Worm (Caenorhabditis elegans): ENCODE measurements around the gene srh-97.

srh-97 gene

DNA sequence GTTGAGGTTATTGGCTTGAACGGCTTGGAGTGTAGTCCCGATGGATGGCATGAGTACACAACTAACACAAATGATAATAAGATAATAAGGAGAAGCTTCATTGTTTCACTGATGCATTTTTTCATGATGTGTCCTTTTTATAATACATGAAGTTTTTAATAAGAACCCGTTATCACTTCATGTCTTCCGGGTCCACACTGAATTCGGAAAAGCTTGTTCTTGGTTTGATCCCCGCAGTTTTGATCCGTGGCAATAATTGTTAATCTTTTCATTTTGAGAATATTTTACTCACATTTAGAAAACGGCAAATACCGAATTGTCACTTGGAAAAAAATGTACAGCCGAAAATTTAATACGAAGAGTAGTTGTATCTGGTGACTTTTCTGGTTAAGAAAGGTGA is 28.3 kb upstream of the srh-97 start, which contains the start of gene Y102A5C.27:
Gene Y102A5C.27 (minus strand): TSS at position 101 of the 400 bp plus-strand sequence.
- TF ChIP-seq bed-1 (GFP tag; IDR thresholded peaks at IDR 0.05) (no peak), T26A5.8 (tag; optimal IDR thresholded peaks at IDR 0.05) (no peak), Y79H2A.3 (GFP tag; conservative IDR thresholded peaks at IDR 0.05) (no peak), F49E8.2 (tag; optimal IDR thresholded peaks at IDR 0.05; ENCODE audit: insufficient read depth) (no peak), F57A8.1 (GFP tag; optimal IDR thresholded peaks at IDR 0.05) (no peak), F22D6.2 (tag; optimal IDR thresholded peaks at IDR 0.05) (no peak), T07F8.4 (tag; optimal IDR thresholded peaks at IDR 0.05) (no peak), atf-7 (tag; optimal IDR thresholded peaks at IDR 0.05) (no peak), gei-17 (GFP tag; optimal IDR thresholded peaks at IDR 0.05) (no peak), nhr-120 (GFP tag; IDR thresholded peaks at IDR 0.05) (no peak)

DNA sequence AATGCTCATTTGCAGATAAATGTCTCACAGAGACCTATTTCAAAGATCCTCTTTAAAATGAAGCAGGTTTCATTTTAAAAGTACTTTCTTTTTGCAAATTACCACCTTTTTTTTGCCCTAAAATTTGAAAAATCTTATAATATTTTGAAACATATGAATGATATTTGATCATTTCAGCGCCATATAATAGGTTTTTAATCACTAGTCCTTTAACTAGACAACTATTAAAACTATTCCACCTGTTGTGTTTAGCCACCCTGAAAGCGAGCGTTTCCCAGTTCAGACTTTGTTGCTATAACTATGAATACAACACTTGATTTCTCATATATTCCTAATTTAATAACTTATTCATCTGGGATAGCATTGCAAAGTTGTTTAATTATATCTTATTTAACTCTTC is 25.2 kb upstream of the srh-97 start, which contains the start of gene srz-95:
Gene srz-95 (plus strand): TSS at position 301 of the 400 bp plus-strand sequence.
- no peak for TF ChIP-seq dpl-1 (GFP tag; optimal IDR thresholded peaks at IDR 0.05)
- TF ChIP-seq C17E4.6 (GFP tag; IDR thresholded peaks at IDR 0.05): no peak
- no peak for TF ChIP-seq F57A8.1 (GFP tag; optimal IDR thresholded peaks at IDR 0.05)
- no peak for TF ChIP-seq efl-1 (GFP tag; optimal IDR thresholded peaks at IDR 0.05)
- TF ChIP-seq rpc-1 (optimal IDR thresholded peaks at IDR 0.05): no peak
- TF ChIP-seq rpc-1 (tag; optimal IDR thresholded peaks at IDR 0.05): no peak
- no peak for TF ChIP-seq attf-5 (GFP tag; optimal IDR thresholded peaks at IDR 0.05)
- no peak for TF ChIP-seq ztf-6 (GFP tag; IDR thresholded peaks at IDR 0.05)
- no peak for TF ChIP-seq nfya-1 (tag; optimal IDR thresholded peaks at IDR 0.05; ENCODE audit: borderline replicate concordance, insufficient read depth)
- TF ChIP-seq F49E8.2 (tag; optimal IDR thresholded peaks at IDR 0.05; ENCODE audit: insufficient read depth): no peak
- no peak for TF ChIP-seq ceh-91 (GFP tag; IDR thresholded peaks at IDR 0.05)
- TF ChIP-seq hmg-1.2 (GFP tag; IDR thresholded peaks at IDR 0.05): no peak
- TF ChIP-seq attf-6 (GFP tag; IDR thresholded peaks at IDR 0.05): no peak
- no peak for TF ChIP-seq ekl-4 (GFP tag; IDR thresholded peaks at IDR 0.05)
- no peak for TF ChIP-seq aptf-3 (GFP tag; IDR thresholded peaks at IDR 0.05)
- no peak for TF ChIP-seq madf-10 (tag; optimal IDR thresholded peaks at IDR 0.05)
- TF ChIP-seq sea-2 (GFP tag; IDR thresholded peaks at IDR 0.05): no peak
- no peak for TF ChIP-seq gei-17 (GFP tag; optimal IDR thresholded peaks at IDR 0.05)
- TF ChIP-seq hsf-1 (GFP tag; IDR thresholded peaks at IDR 0.05): no peak
- no peak for TF ChIP-seq F10E7.11 (tag; optimal IDR thresholded peaks at IDR 0.05)
- TF ChIP-seq lin-26 (GFP tag; IDR thresholded peaks at IDR 0.05): no peak

DNA sequence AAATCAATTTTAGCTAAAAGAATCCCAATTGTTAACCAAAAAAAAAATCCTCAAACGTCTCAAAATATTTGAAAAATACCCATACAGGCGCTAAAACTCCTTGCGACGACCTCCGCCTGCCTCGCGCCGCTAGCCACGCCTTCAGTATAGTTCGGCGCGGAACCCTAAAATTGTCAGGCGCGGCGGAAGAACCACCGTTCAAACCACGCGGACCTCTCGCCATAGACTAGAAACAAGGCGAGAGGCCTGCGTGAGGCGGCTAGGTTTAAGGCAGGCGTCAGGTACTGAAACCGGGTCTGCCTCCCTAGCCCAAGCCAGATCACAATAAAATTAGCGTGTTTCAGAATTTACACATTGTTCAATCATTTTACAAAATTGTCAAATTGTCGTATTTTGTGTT is 24.5 kb upstream of the srh-97 start:
- TF ChIP-seq B0019.2 (GFP tag; conservative IDR thresholded peaks at IDR 0.05) (no peak), zfh-2 (GFP tag; conservative IDR thresholded peaks at IDR 0.05) (peak; percentile 67)

DNA sequence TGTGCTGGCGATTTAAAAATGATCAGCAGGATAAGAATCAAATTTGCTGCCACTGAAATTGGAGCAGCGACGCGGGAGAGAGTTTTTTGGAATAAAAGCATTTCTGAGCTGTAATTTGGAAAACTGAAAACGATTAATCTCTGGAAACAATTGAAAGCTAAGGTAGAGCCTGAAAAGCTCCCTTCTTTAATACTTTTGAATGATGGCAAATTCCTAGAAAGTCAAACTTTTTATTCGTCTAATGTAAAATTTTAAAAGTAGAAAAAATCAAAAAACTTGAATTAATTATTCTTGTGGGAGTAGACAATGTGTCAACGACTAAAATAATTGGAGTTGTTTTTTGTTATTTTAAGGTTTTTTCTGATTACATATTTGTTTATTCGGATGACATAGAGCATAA is 16.7 kb upstream of the srh-97 start, which contains the start of gene str-217:
Gene str-217 (minus strand): TSS at position 101 of the 400 bp plus-strand sequence.
- TF ChIP-seq lin-40 (tag; optimal IDR thresholded peaks at IDR 0.05) (no peak), nhr-27 (tag; optimal IDR thresholded peaks at IDR 0.05) (no peak), lsl-1 (GFP tag; optimal IDR thresholded peaks at IDR 0.05) (no peak), bed-1 (GFP tag; IDR thresholded peaks at IDR 0.05) (no peak), attf-5 (GFP tag; optimal IDR thresholded peaks at IDR 0.05) (no peak), hsf-1 (GFP tag; IDR thresholded peaks at IDR 0.05) (no peak), dpff-1 (tag; optimal IDR thresholded peaks at IDR 0.05) (no peak), zfh-2 (GFP tag; conservative IDR thresholded peaks at IDR 0.05) (no peak), F49E8.2 (tag; optimal IDR thresholded peaks at IDR 0.05; ENCODE audit: insufficient read depth) (no peak), Y95B8A.8 (GFP tag; IDR thresholded peaks at IDR 0.05) (no peak), egrh-3 (GFP tag; IDR thresholded peaks at IDR 0.05) (no peak), lag-1 (GFP tag; IDR thresholded peaks at IDR 0.05) (no peak), ceh-40 (GFP tag; IDR thresholded peaks at IDR 0.05) (no peak), dox-1 (GFP tag; IDR thresholded peaks at IDR 0.05) (no peak), chd-7 (tag; optimal IDR thresholded peaks at IDR 0.05) (no peak), ztf-28 (GFP tag; IDR thresholded peaks at IDR 0.05) (no peak), B0336.3 (GFP tag; IDR thresholded peaks at IDR 0.05) (no peak), madf-10 (tag; optimal IDR thresholded peaks at IDR 0.05) (no peak), ztf-18 (tag; optimal IDR thresholded peaks at IDR 0.05) (no peak)
